Worm (Caenorhabditis elegans) whole organism, mixed stage, embryonic: Measurements from ENCODE around the gene prp-40.

Source experiments
- bed-3 ChIP-seq: fragments of 200-800 bp; sonication (Bioruptor generic); optimal IDR thresholded peaks from 3 replicates; lab custom pipeline; 2018; ENCODE audit warnings: mild to moderate bottlenecking, missing genetic modification characterization, moderate library complexity, missing compliant biosample characterization
- ces-1 ChIP-seq: fragments of 150-350 bp; optimal IDR thresholded peaks from 2 replicates; lab custom pipeline; 2014; ENCODE audit warnings: missing biosample characterization, missing genetic modification reagents, missing genetic modification characterization
- elt-3 ChIP-seq: fragments of 150-350 bp; optimal IDR thresholded peaks from 2 replicates; lab custom pipeline; 2014; ENCODE audit warnings: missing biosample characterization, missing genetic modification characterization
- lin-13 ChIP-seq: fragments of 150-350 bp; optimal IDR thresholded peaks from 2 replicates; lab custom pipeline; 2014; ENCODE audit warnings: missing biosample characterization, missing genetic modification characterization
- mab-5 ChIP-seq: fragments of 150-350 bp; optimal IDR thresholded peaks from 2 replicates; lab custom pipeline; 2014; ENCODE audit warnings: missing biosample characterization, missing genetic modification characterization
- mls-2 ChIP-seq: sonication (generic microtip); optimal IDR thresholded peaks from 2 replicates; lab custom pipeline; 2016; ENCODE audit warnings: mild to moderate bottlenecking, missing genetic modification characterization, moderate library complexity, missing compliant biosample characterization
- nhr-237 ChIP-seq: fragments of 150-350 bp; optimal IDR thresholded peaks from 2 replicates; lab custom pipeline; 2014; ENCODE audit warnings: missing biosample characterization, missing genetic modification characterization
- snpc-4 ChIP-seq: fragments of 150-350 bp; optimal IDR thresholded peaks from 2 replicates; lab custom pipeline; 2014; ENCODE audit warnings: missing biosample characterization, missing genetic modification characterization
- unc-39 ChIP-seq: fragments of 150-350 bp; optimal IDR thresholded peaks from 2 replicates; lab custom pipeline; 2014; ENCODE audit warnings: missing biosample characterization, missing genetic modification characterization
- unc-62 ChIP-seq: fragments of 150-350 bp; optimal IDR thresholded peaks from 2 replicates; lab custom pipeline; 2014; ENCODE audit warnings: missing biosample characterization, missing genetic modification reagents, missing genetic modification characterization
- zip-8 ChIP-seq: fragments of 150-350 bp; optimal IDR thresholded peaks from 2 replicates; lab custom pipeline; 2014; ENCODE audit warnings: missing biosample characterization, missing genetic modification characterization
- ztf-11 ChIP-seq: fragments of 150-350 bp; optimal IDR thresholded peaks from 2 replicates; lab custom pipeline; 2014; ENCODE audit warnings: missing biosample characterization, missing genetic modification characterization

- TF ChIP-seq elt-3 (tag; lab: Kevin White, UChicago): no peak
- TF ChIP-seq unc-39: no peak
- no peak for TF ChIP-seq ztf-11 (tag; lab: Kevin White, UChicago)
- TF ChIP-seq mab-5 (tag; lab: Kevin White, UChicago): no peak
- TF ChIP-seq lin-13 (tag; lab: Kevin White, UChicago): no peak
- no peak for TF ChIP-seq bed-3 (GFP tag; lab: Kevin White, UChicago)
- no peak for TF ChIP-seq ces-1 (GFP tag; lab: Kevin White, UChicago)
- no peak for TF ChIP-seq mls-2 (tag; lab: Kevin White, UChicago)
- no peak for TF ChIP-seq nhr-237
- TF ChIP-seq zip-8: no peak
- no peak for TF ChIP-seq snpc-4
- no peak for TF ChIP-seq unc-62 (GFP tag; lab: Kevin White, UChicago)
These were observed 8.3 kb upstream of the prp-40 start, which contains the start of gene F55H2.8 for ce11 chrIII:9513569-9513968.
